Worm (Caenorhabditis elegans): Measurements from ENCODE around the gene C10B5.1.

ce11 chrV:8569172-8569571 lies 11.9 kb upstream of the C10B5.1 start:
- TF ChIP-seq ztf-23 (GFP tag; IDR thresholded peaks at IDR 0.05) (no peak), flt-1 (GFP tag; IDR thresholded peaks at IDR 0.05) (no peak), ztf-29 (GFP tag; IDR thresholded peaks at IDR 0.05) (no peak), klf-2 (GFP tag; conservative IDR thresholded peaks at IDR 0.05) (no peak)
